Worm (Caenorhabditis elegans): ENCODE results near the gene T24F1.4.
A peak's percentile ranks its signal among the peaks of the same experiment; 100 is the strongest.

T24F1.4 gene

DNA sequence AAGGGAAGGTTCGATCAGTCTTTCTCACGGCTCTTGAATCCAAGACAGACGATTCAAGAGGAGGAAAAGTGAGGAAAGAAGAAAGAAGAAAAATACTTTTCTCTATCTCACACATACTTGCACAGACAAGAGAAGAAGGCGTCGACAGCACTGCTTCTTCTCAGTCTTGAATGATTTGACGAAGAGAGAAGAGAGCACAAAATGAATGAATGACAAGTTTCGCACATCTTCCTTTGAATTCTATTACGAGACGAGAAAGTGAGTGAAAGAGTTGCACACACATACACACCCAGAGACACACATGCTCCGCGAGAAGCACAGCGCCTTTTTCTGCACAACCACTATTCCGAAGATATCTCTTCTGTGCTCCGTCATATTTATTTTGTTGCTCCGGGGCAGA is 21.6 kb upstream of the T24F1.4 start:
- TF ChIP-seq unc-86 (tag; optimal IDR thresholded peaks at IDR 0.05) (peak; percentile 19), nhr-28 (tag; optimal IDR thresholded peaks at IDR 0.05) (no peak), fkh-10 (GFP tag; optimal IDR thresholded peaks at IDR 0.05) (peak; percentile 39), swsn-7 (tag; optimal IDR thresholded peaks at IDR 0.05) (no peak), unc-98 (GFP tag; IDR thresholded peaks at IDR 0.05) (no peak), ceh-82 (tag; optimal IDR thresholded peaks at IDR 0.05) (peak in 1 of 3 experiments; percentile 9), lsy-2 (tag; optimal IDR thresholded peaks at IDR 0.05) (peak in 1 of 2 experiments; percentile 22), nhr-237 (tag; optimal IDR thresholded peaks at IDR 0.05) (no peak), hlh-17 (GFP tag; optimal IDR thresholded peaks at IDR 0.05; ENCODE audit: borderline replicate concordance) (no peak), mab-9 (GFP tag; IDR thresholded peaks at IDR 0.05) (no peak), sup-37 (GFP tag; optimal IDR thresholded peaks at IDR 0.05) (no peak), ces-1 (GFP tag; optimal IDR thresholded peaks at IDR 0.05) (peak; percentile 19), lin-14 (GFP tag; optimal IDR thresholded peaks at IDR 0.05) (peak; percentile 75), nhr-47 (tag; optimal IDR thresholded peaks at IDR 0.05) (peak; percentile 12), lin-15B (tag; optimal IDR thresholded peaks at IDR 0.05) (no peak)

ce11 chrII:11333846-11334638 is 20.0 kb upstream of the T24F1.4 start:
- TF ChIP-seq fkh-10 (GFP tag; optimal IDR thresholded peaks at IDR 0.05) = no peak
- no peak for TF ChIP-seq fkh-8 (tag; optimal IDR thresholded peaks at IDR 0.05)
- peak; percentile 25 to 56 (median 54) for TF ChIP-seq dpl-1 (GFP tag; optimal IDR thresholded peaks at IDR 0.05)
- TF ChIP-seq tbx-2 (tag; optimal IDR thresholded peaks at IDR 0.05) = no peak
- TF ChIP-seq snu-23 (GFP tag; optimal IDR thresholded peaks at IDR 0.05) = no peak
- TF ChIP-seq egl-13 (tag; optimal IDR thresholded peaks at IDR 0.05) = no peak
- TF ChIP-seq unc-98 (GFP tag; IDR thresholded peaks at IDR 0.05) = no peak
- TF ChIP-seq nhr-47 (tag; optimal IDR thresholded peaks at IDR 0.05) = no peak
- no peak for TF ChIP-seq skn-1 (tag; optimal IDR thresholded peaks at IDR 0.05)
- no peak for TF ChIP-seq ztf-11 (tag; optimal IDR thresholded peaks at IDR 0.05)
- TF ChIP-seq pqm-1 (tag; optimal IDR thresholded peaks at IDR 0.05) = no peak
- TF ChIP-seq blmp-1 (tag; optimal IDR thresholded peaks at IDR 0.05) = no peak
- TF ChIP-seq nhr-237 (tag; optimal IDR thresholded peaks at IDR 0.05) = no peak
- no peak for TF ChIP-seq ceh-90 (tag; optimal IDR thresholded peaks at IDR 0.05)
- TF ChIP-seq snpc-4 (tag; optimal IDR thresholded peaks at IDR 0.05) = peak; percentile 62
- no peak for TF ChIP-seq jun-1 (tag; optimal IDR thresholded peaks at IDR 0.05)
- TF ChIP-seq xbp-1 (tag; optimal IDR thresholded peaks at IDR 0.05) = no peak
- no peak for TF ChIP-seq fkh-4 (tag; optimal IDR thresholded peaks at IDR 0.05; ENCODE audit: borderline replicate concordance)
- TF ChIP-seq nhr-19 (GFP tag; conservative IDR thresholded peaks at IDR 0.05) = no peak
- peak in 1 of 2 experiments; percentile 65 for TF ChIP-seq lin-35 (GFP tag; optimal IDR thresholded peaks at IDR 0.05)
- peak; percentile 6 for TF ChIP-seq C16A3.4 (tag; optimal IDR thresholded peaks at IDR 0.05)
- TF ChIP-seq nhr-71 (tag; optimal IDR thresholded peaks at IDR 0.05) = peak; percentile 15
- TF ChIP-seq mab-9 (GFP tag; IDR thresholded peaks at IDR 0.05) = no peak
- TF ChIP-seq ceh-82 (tag; optimal IDR thresholded peaks at IDR 0.05) = no peak
- no peak for TF ChIP-seq rnt-1 (tag; optimal IDR thresholded peaks at IDR 0.05)
- no peak for TF ChIP-seq irx-1 (tag; optimal IDR thresholded peaks at IDR 0.05)
- no peak for TF ChIP-seq hpl-2 (GFP tag; optimal IDR thresholded peaks at IDR 0.05)
- TF ChIP-seq sup-37 (GFP tag; optimal IDR thresholded peaks at IDR 0.05) = no peak
- TF ChIP-seq efl-1 (optimal IDR thresholded peaks at IDR 0.05) = peak in 1 of 2 experiments; percentile 38
- TF ChIP-seq efl-1 (GFP tag; optimal IDR thresholded peaks at IDR 0.05 in 1 of 2) = peak; percentile 42 to 71
- peak; percentile 9 for TF ChIP-seq mep-1 (tag; optimal IDR thresholded peaks at IDR 0.05)
- TF ChIP-seq efl-3 (GFP tag; optimal IDR thresholded peaks at IDR 0.05) = no peak
- TF ChIP-seq unc-130 (tag; optimal IDR thresholded peaks at IDR 0.05) = no peak
- no peak for TF ChIP-seq elt-3 (tag; optimal IDR thresholded peaks at IDR 0.05)
- TF ChIP-seq elt-2 (tag; optimal IDR thresholded peaks at IDR 0.05) = peak; percentile 34
- TF ChIP-seq nhr-76 (tag; optimal IDR thresholded peaks at IDR 0.05) = no peak
- TF ChIP-seq hlh-17 (GFP tag; optimal IDR thresholded peaks at IDR 0.05; ENCODE audit: borderline replicate concordance) = no peak
- no peak for TF ChIP-seq fos-1 (tag; optimal IDR thresholded peaks at IDR 0.05)
- no peak for TF ChIP-seq nhr-12 (tag; optimal IDR thresholded peaks at IDR 0.05)
- no peak for TF ChIP-seq aly-2 (tag; optimal IDR thresholded peaks at IDR 0.05)
- TF ChIP-seq nhr-90 (tag; optimal IDR thresholded peaks at IDR 0.05; ENCODE audit: poor library complexity) = peak; percentile 16
